Worm (Caenorhabditis elegans) whole organism, mixed stage, embryonic: Measurements from ENCODE around the gene irld-59.

Source experiments
- ces-1 ChIP-seq: fragments of 150-350 bp; optimal IDR thresholded peaks from 2 replicates; lab custom pipeline; 2014; ENCODE audit warnings: missing biosample characterization, missing genetic modification reagents, missing genetic modification characterization
- flh-1 ChIP-seq: fragments of 200-800 bp; sonication (Bioruptor generic); optimal IDR thresholded peaks from 2 replicates; lab custom pipeline; 2018; ENCODE audit warnings: mild to moderate bottlenecking, missing genetic modification characterization, moderate library complexity, missing compliant biosample characterization
- lin-13 ChIP-seq: fragments of 150-350 bp; optimal IDR thresholded peaks from 2 replicates; lab custom pipeline; 2014; ENCODE audit warnings: missing biosample characterization, missing genetic modification characterization
- nhr-12 ChIP-seq: fragments of 150-350 bp; optimal IDR thresholded peaks from 2 replicates; lab custom pipeline; 2014; ENCODE audit warnings: missing biosample characterization, missing genetic modification characterization

DNA sequence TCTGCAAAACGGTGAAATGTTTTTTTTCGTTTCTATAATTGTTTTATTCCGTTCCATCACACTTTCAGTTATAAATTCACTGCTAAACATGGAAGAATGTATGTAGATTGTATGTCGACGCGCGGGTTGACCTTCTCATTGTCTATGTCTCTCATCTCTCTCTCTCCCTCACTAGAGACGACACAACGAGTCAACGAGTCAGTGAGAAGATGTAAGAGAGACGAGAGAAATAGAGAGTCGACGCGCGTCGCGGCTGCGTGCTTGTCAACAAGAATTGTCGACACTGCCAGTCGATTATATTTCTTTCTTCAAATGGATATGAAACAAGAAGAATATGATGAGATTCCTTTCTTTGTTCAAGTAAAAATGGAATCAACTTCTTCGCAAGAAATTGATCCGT, 24.9 kb upstream of the irld-59 start, which contains the start of gene Y73F8A.13:
- TF ChIP-seq lin-13 (tag; lab: Kevin White, UChicago) = no peak
- TF ChIP-seq ces-1 (GFP tag; lab: Kevin White, UChicago) = no peak
- no peak for TF ChIP-seq flh-1 (GFP tag; lab: Kevin White, UChicago)
- no peak for TF ChIP-seq nhr-12 (tag; lab: Kevin White, UChicago)
